Worm (Caenorhabditis elegans) whole organism, mixed stage, embryonic: ENCODE measurements around the gene mars-1.
A peak's percentile ranks its signal among the peaks of the same experiment; 100 is the strongest.

Experiments
- M03D4.4 ChIP-seq: sonication (generic microtip); optimal IDR thresholded peaks from 2 replicates; lab custom pipeline; 2017; ENCODE audit warnings: mild to moderate bottlenecking, missing genetic modification characterization, missing compliant biosample characterization
- bed-3 ChIP-seq: fragments of 200-800 bp; sonication (Bioruptor generic); optimal IDR thresholded peaks from 3 replicates; lab custom pipeline; 2018; ENCODE audit warnings: mild to moderate bottlenecking, missing genetic modification characterization, moderate library complexity, missing compliant biosample characterization
- blmp-1 ChIP-seq: fragments of 150-350 bp; optimal IDR thresholded peaks from 2 replicates; lab custom pipeline; 2014; ENCODE audit warnings: missing biosample characterization, missing genetic modification characterization
- ceh-39 ChIP-seq: fragments of 150-350 bp; optimal IDR thresholded peaks from 2 replicates; lab custom pipeline; 2014; ENCODE audit warnings: missing biosample characterization, missing genetic modification characterization
- ceh-43 ChIP-seq: fragments of 200-800 bp; sonication (Bioruptor generic); optimal IDR thresholded peaks from 2 replicates; lab custom pipeline; 2018; ENCODE audit warnings: mild to moderate bottlenecking, missing genetic modification characterization, moderate library complexity, missing compliant biosample characterization
- ceh-83 ChIP-seq: fragments of 200-800 bp; sonication (Bioruptor generic); optimal IDR thresholded peaks from 2 replicates; lab custom pipeline; 2018; ENCODE audit warnings: mild to moderate bottlenecking, missing genetic modification characterization, missing compliant biosample characterization
- ces-1 ChIP-seq: fragments of 150-350 bp; optimal IDR thresholded peaks from 2 replicates; lab custom pipeline; 2014; ENCODE audit warnings: missing biosample characterization, missing genetic modification reagents, missing genetic modification characterization
- cnd-1 ChIP-seq: fragments of 200-800 bp; sonication (Bioruptor generic); optimal IDR thresholded peaks from 2 replicates; lab custom pipeline; 2018; ENCODE audit warnings: mild to moderate bottlenecking, missing genetic modification characterization, missing compliant biosample characterization
- drap-1 ChIP-seq: fragments of 200-800 bp; sonication (Bioruptor generic); optimal IDR thresholded peaks from 3 replicates; lab custom pipeline; 2018; ENCODE audit warnings: mild to moderate bottlenecking, missing genetic modification characterization, missing compliant biosample characterization
- elt-1 ChIP-seq: sonication (generic microtip); optimal IDR thresholded peaks from 2 replicates; lab custom pipeline; 2017; ENCODE audit warnings: missing genetic modification characterization, mild to moderate bottlenecking, missing compliant biosample characterization, antibody characterized with exemption, moderate library complexity, borderline replicate concordance; ENCODE audit not compliant: insufficient read depth
- elt-3 ChIP-seq: fragments of 150-350 bp; optimal IDR thresholded peaks from 2 replicates; lab custom pipeline; 2014; ENCODE audit warnings: missing biosample characterization, missing genetic modification characterization
- flh-1 ChIP-seq: fragments of 200-800 bp; sonication (Bioruptor generic); optimal IDR thresholded peaks from 2 replicates; lab custom pipeline; 2018; ENCODE audit warnings: mild to moderate bottlenecking, missing genetic modification characterization, moderate library complexity, missing compliant biosample characterization
- ham-2 ChIP-seq: fragments of 200-800 bp; sonication (Bioruptor generic); optimal IDR thresholded peaks from 2 replicates; lab custom pipeline; 2018; ENCODE audit warnings: mild to moderate bottlenecking, missing genetic modification characterization, missing compliant biosample characterization
- hlh-1 ChIP-seq: fragments of 150-350 bp; optimal IDR thresholded peaks from 2 replicates; lab custom pipeline; 2014; ENCODE audit warnings: missing biosample characterization, missing genetic modification reagents, missing genetic modification characterization
- lin-13 ChIP-seq: fragments of 150-350 bp; optimal IDR thresholded peaks from 2 replicates; lab custom pipeline; 2014; ENCODE audit warnings: missing biosample characterization, missing genetic modification characterization
- lin-32 ChIP-seq: fragments of 200-800 bp; sonication (Bioruptor generic); optimal IDR thresholded peaks from 2 replicates; lab custom pipeline; 2018; ENCODE audit warnings: mild to moderate bottlenecking, missing genetic modification characterization, missing compliant biosample characterization
- lsy-2 ChIP-seq: fragments of 150-350 bp; optimal IDR thresholded peaks from 2 replicates; lab custom pipeline; 2014; ENCODE audit warnings: missing biosample characterization, missing genetic modification characterization
- mab-5 ChIP-seq: fragments of 150-350 bp; optimal IDR thresholded peaks from 2 replicates; lab custom pipeline; 2014; ENCODE audit warnings: missing biosample characterization, missing genetic modification characterization
- mep-1 ChIP-seq: fragments of 150-350 bp; optimal IDR thresholded peaks from 2 replicates; lab custom pipeline; 2017; ENCODE audit warnings: missing biosample characterization, missing genetic modification reagents, missing genetic modification characterization, inconsistent platforms
- mls-2 ChIP-seq: sonication (generic microtip); optimal IDR thresholded peaks from 2 replicates; lab custom pipeline; 2016; ENCODE audit warnings: mild to moderate bottlenecking, missing genetic modification characterization, moderate library complexity, missing compliant biosample characterization
- nhr-12 ChIP-seq: fragments of 150-350 bp; optimal IDR thresholded peaks from 2 replicates; lab custom pipeline; 2014; ENCODE audit warnings: missing biosample characterization, missing genetic modification characterization
- nhr-2 ChIP-seq: fragments of 150-350 bp; optimal IDR thresholded peaks from 2 replicates; lab custom pipeline; 2014; ENCODE audit warnings: missing biosample characterization, missing genetic modification characterization
- nhr-237 ChIP-seq: fragments of 150-350 bp; optimal IDR thresholded peaks from 2 replicates; lab custom pipeline; 2014; ENCODE audit warnings: missing biosample characterization, missing genetic modification characterization
- nhr-28 ChIP-seq: fragments of 150-350 bp; optimal IDR thresholded peaks from 2 replicates; lab custom pipeline; 2014; ENCODE audit warnings: missing biosample characterization, missing genetic modification characterization
- nhr-76 ChIP-seq: sonication (generic microtip); optimal IDR thresholded peaks from 2 replicates; lab custom pipeline; 2017; ENCODE audit warnings: missing biosample characterization, missing genetic modification characterization
- pha-4 ChIP-seq: fragments of 150-350 bp; optimal IDR thresholded peaks from 2 replicates; lab custom pipeline; 2018; ENCODE audit warnings: missing biosample characterization, missing genetic modification reagents, missing genetic modification characterization
- sem-2 ChIP-seq: fragments of 200-800 bp; sonication (Bioruptor generic); optimal IDR thresholded peaks from 2 replicates; lab custom pipeline; 2018; ENCODE audit warnings: mild to moderate bottlenecking, missing genetic modification characterization, missing compliant biosample characterization
- snpc-4 ChIP-seq: fragments of 150-350 bp; optimal IDR thresholded peaks from 2 replicates; lab custom pipeline; 2014; ENCODE audit warnings: missing biosample characterization, missing genetic modification characterization
- sptf-1 ChIP-seq: sonication (generic microtip); optimal IDR thresholded peaks from 2 replicates; lab custom pipeline; 2017; ENCODE audit warnings: mild to moderate bottlenecking, missing genetic modification characterization, moderate library complexity, missing compliant biosample characterization
- tbx-8 ChIP-seq: fragments of 200-800 bp; sonication (Bioruptor generic); optimal IDR thresholded peaks from 2 replicates; lab custom pipeline; 2018; ENCODE audit warnings: mild to moderate bottlenecking, missing genetic modification characterization, moderate library complexity, missing compliant biosample characterization
- unc-120 ChIP-seq: sonication (generic microtip); optimal IDR thresholded peaks from 2 replicates; lab custom pipeline; 2017; ENCODE audit warnings: missing genetic modification characterization, missing compliant biosample characterization; ENCODE audit not compliant: poor library complexity, severe bottlenecking
- unc-39 ChIP-seq: fragments of 150-350 bp; optimal IDR thresholded peaks from 2 replicates; lab custom pipeline; 2014; ENCODE audit warnings: missing biosample characterization, missing genetic modification characterization
- unc-62 ChIP-seq: fragments of 150-350 bp; optimal IDR thresholded peaks from 2 replicates; lab custom pipeline; 2014; ENCODE audit warnings: missing biosample characterization, missing genetic modification reagents, missing genetic modification characterization
- zip-8 ChIP-seq: fragments of 150-350 bp; optimal IDR thresholded peaks from 2 replicates; lab custom pipeline; 2014; ENCODE audit warnings: missing biosample characterization, missing genetic modification characterization
- ztf-11 ChIP-seq: fragments of 150-350 bp; optimal IDR thresholded peaks from 2 replicates; lab custom pipeline; 2014; ENCODE audit warnings: missing biosample characterization, missing genetic modification characterization

The mars-1 gene

DNA sequence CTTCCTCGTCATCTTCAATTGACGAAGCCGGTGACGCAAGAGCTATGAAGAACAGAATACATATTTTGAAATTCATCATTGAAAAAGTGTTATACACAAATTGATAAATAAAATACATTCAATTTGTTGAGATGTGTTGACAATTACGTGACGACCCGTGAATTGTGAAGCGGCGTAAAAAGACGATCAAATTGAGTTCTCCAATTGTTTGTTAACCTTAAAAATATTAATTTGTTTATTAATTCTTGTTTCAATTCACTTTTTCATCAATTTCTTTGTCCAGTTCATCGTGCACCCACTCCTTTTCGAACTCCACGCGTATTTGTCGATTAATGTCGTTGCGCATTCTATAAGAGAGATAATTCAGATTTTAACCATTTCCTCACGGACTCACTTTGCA, 43.1 kb downstream of the mars-1 start, which contains the start of gene spe-36:
Gene spe-36 (minus strand): TSS at position 101 of the 400 bp plus-strand sequence.
- TF ChIP-seq ces-1 (GFP tag; lab: Kevin White, UChicago) (no peak), unc-39 (no peak), lin-13 (tag; lab: Kevin White, UChicago) (no peak), unc-62 (GFP tag; lab: Kevin White, UChicago) (no peak), sptf-1 (tag; lab: Kevin White, UChicago) (no peak), bed-3 (no peak), drap-1 (GFP tag; lab: Kevin White, UChicago) (no peak)

DNA sequence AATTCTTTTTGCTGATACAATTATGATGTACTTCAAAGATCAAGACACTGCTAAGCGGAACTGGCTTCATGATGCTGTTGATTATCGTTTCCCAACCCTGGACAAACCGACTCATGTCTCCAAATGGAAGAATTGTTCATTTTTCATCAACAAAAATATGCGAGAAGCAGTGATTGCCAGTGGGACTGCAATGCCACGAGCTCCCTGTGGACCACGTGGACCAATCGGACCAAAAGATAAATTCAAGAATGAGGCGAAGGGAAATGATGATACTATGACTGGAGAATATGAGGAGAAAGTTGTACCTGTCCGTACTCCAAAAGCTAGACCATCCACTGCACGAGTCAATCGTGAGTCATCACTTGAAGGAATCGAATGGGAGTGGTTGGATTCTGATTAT, 48.8 kb downstream of the mars-1 start:
- no peak for TF ChIP-seq pha-4 (tag; lab: Kevin White, UChicago)
- no peak for TF ChIP-seq mep-1 (tag; lab: Kevin White, UChicago)
- TF ChIP-seq unc-39: no peak
- no peak for TF ChIP-seq hlh-1 (tag; lab: Kevin White, UChicago)
- TF ChIP-seq ceh-39 (tag; lab: Kevin White, UChicago): no peak
- no peak for TF ChIP-seq nhr-2
- no peak for TF ChIP-seq drap-1 (GFP tag; lab: Kevin White, UChicago)
- TF ChIP-seq flh-1: no peak
- TF ChIP-seq ceh-83: no peak
- TF ChIP-seq M03D4.4 (tag; lab: Kevin White, UChicago): no peak
- no peak for TF ChIP-seq lin-32 (GFP tag; lab: Kevin White, UChicago)
- no peak for TF ChIP-seq ces-1 (GFP tag; lab: Kevin White, UChicago)
- no peak for TF ChIP-seq bed-3
- TF ChIP-seq blmp-1 (tag; lab: Kevin White, UChicago): no peak

DNA sequence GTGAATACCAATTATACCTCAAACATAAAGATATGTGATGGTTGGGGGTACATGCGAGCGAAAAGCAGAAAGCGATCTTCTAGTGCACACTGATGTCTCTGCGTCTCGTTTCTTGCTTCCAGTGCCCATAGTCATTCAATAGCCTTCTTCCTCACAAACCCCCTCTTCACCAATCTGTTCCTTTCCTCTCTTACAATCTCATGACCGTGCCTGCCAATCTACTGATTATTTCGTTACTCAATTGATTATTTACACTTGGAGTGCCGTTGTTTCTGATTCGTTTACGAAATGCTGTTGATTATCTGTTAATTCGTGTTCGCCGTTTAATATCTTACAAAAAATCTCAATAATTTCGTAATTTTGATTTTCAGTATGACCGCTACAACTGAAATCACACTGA, 50.4 kb downstream of the mars-1 start:
- no peak for TF ChIP-seq pha-4 (tag; lab: Kevin White, UChicago)
- TF ChIP-seq ham-2 (GFP tag; lab: Kevin White, UChicago): peak; percentile 66

DNA sequence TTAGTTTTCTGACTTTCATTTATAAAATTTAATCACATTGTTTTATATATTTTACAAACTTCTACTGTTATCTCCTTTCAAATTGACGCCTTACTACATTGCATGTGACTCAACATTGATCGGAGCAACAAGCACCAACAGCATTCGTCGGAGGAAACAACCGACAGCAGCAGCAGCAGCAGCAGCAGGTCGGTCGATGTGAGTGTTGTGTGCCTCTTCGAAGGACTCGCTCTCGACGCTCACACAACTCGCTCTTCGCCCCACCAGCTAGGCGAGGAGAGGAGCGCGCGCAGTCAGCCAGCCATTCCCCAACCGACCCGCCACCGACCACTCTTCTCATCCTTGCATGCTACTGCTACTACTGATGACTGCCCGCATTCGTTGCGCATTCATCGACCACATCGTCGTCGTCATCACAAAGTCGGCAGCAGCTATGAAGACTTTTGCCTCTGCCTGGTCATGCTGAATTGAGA, 51.3 kb downstream of the mars-1 start, which contains the start of gene F12F6.1:
Gene F12F6.1 (plus strand): TSS at position 51 of the 473 bp plus-strand sequence.
- TF ChIP-seq mls-2 (tag; lab: Kevin White, UChicago) (peak; percentile 3), mab-5 (tag; lab: Kevin White, UChicago) (no peak), unc-62 (GFP tag; lab: Kevin White, UChicago) (no peak), lin-32 (GFP tag; lab: Kevin White, UChicago) (no peak), nhr-2 (no peak), nhr-12 (tag; lab: Kevin White, UChicago) (no peak), ceh-83 (peak; percentile 38), ham-2 (GFP tag; lab: Kevin White, UChicago) (peak; percentile 72), zip-8 (tag; lab: Kevin White, UChicago) (no peak), elt-1 (tag; lab: Kevin White, UChicago) (no peak), sem-2 (GFP tag; lab: Kevin White, UChicago) (no peak), unc-39 (no peak), tbx-8 (no peak), cnd-1 (tag; lab: Kevin White, UChicago) (peak; percentile 83), nhr-28 (tag; lab: Kevin White, UChicago) (no peak), sptf-1 (tag; lab: Kevin White, UChicago) (peak; percentile 64), lsy-2 (tag; lab: Kevin White, UChicago) (no peak), ceh-43 (GFP tag; lab: Kevin White, UChicago) (no peak), pha-4 (tag; lab: Kevin White, UChicago) (no peak), unc-120 (tag; lab: Kevin White, UChicago) (no peak), drap-1 (GFP tag; lab: Kevin White, UChicago) (no peak), ztf-11 (tag; lab: Kevin White, UChicago) (peak; percentile 47), hlh-1 (tag; lab: Kevin White, UChicago) (peak; percentile 38), M03D4.4 (tag; lab: Kevin White, UChicago) (peak; percentile 68), nhr-237 (tag; lab: Kevin White, UChicago) (no peak), bed-3 (no peak), blmp-1 (tag; lab: Kevin White, UChicago) (no peak), snpc-4 (tag; lab: Kevin White, UChicago) (no peak), ces-1 (GFP tag; lab: Kevin White, UChicago) (no peak), ceh-39 (tag; lab: Kevin White, UChicago) (no peak), elt-3 (tag; lab: Kevin White, UChicago) (no peak), nhr-76 (tag; lab: Kevin White, UChicago) (no peak), mep-1 (tag; lab: Kevin White, UChicago) (peak; percentile 19), lin-13 (tag; lab: Kevin White, UChicago) (peak; percentile 17), flh-1 (no peak)
